Fruit fly (Drosophila melanogaster): ENCODE measurements around the gene Atg2.

The Atg2 gene

DNA sequence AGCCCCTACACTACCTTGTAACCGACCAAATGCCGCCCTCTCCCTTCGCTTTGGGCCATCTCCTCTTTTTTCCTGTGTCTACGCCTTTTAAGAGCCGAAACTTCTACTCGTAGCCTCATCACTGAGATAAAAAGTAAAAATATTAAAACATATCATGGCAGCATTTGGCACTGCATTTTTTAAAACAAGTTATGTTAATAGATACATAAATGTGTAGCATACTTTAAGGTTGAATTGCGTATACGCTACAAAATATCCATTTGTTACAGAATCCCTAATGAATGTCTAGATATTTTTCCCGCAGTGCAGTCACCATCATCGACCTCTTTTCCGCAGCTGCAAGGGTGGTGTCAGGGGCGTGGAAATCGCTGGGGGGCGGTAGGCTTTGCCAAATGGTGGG lies 48.8 kb downstream of the Atg2 start:
- peak; percentile 92 for TF ChIP-seq CG32121 (GFP tag; IDR thresholded peaks at IDR 0.05)
- peak; percentile 96 for TF ChIP-seq fd96Ca (GFP tag; IDR thresholded peaks at IDR 0.05)
- TF ChIP-seq CG8301 (tag; optimal IDR thresholded peaks at IDR 0.05): peak; percentile 97
- peak; percentile 96 for TF ChIP-seq CG9948 (tag; optimal IDR thresholded peaks at IDR 0.05)
- peak; percentile 94 for TF ChIP-seq Ets98B (GFP tag; IDR thresholded peaks at IDR 0.05)
- TF ChIP-seq Pif1B (GFP tag; optimal IDR thresholded peaks at IDR 0.05): peak; percentile 80
- TF ChIP-seq CG10348 (GFP tag; IDR thresholded peaks at IDR 0.05): peak; percentile 71
- TF ChIP-seq gl (tag; optimal IDR thresholded peaks at IDR 0.05): peak; percentile 92
- peak; percentile 90 for TF ChIP-seq CG12605 (GFP tag; IDR thresholded peaks at IDR 0.05)
- TF ChIP-seq D1 (tag; optimal IDR thresholded peaks at IDR 0.05): peak; percentile 96
- TF ChIP-seq Pif1A (GFP tag; optimal IDR thresholded peaks at IDR 0.05): peak; percentile 95
- peak; percentile 96 for TF ChIP-seq CG8159 (tag; optimal IDR thresholded peaks at IDR 0.05)
- peak; percentile 95 for TF ChIP-seq CG34367 (tag; optimal IDR thresholded peaks at IDR 0.05)
- TF ChIP-seq rn (GFP tag; IDR thresholded peaks at IDR 0.05): peak; percentile 94
- TF ChIP-seq CG13204 (GFP tag; optimal IDR thresholded peaks at IDR 0.05): peak; percentile 61
- TF ChIP-seq CG4496 (GFP tag; IDR thresholded peaks at IDR 0.05): peak; percentile 97
- peak; percentile 96 for TF ChIP-seq CG17806 (tag; optimal IDR thresholded peaks at IDR 0.05)
- no peak for TF ChIP-seq EcR (GFP tag; optimal IDR thresholded peaks at IDR 0.05)
- TF ChIP-seq CG15710 (tag; optimal IDR thresholded peaks at IDR 0.05): peak; percentile 96
- TF ChIP-seq CG14655 (GFP tag; optimal IDR thresholded peaks at IDR 0.05): peak; percentile 98
- peak; percentile 80 for TF ChIP-seq Snoo (tag; optimal IDR thresholded peaks at IDR 0.05)

DNA sequence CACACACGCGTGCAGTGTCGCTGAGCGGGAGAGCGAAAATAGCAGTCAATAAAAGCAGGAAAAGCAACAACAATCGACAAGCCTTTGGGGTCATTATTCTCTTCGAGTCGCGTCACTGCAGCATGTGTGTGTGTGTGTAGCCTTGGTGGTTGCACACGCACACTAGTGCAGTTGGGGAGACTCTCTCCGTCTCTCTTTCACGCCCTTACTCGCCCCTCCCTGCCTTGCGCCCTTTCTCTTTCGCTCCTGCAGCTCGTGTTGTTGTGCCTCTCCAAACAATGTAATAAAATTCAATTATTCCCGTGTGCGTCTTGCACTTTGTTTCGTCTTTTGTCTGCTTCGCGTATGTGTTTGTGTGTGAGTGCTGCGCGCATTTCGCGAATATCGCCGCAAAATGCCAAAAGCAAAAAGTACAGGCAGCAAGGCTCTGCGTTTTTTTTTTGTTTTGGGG lies 49.4 kb downstream of the Atg2 start:
- no peak for TF ChIP-seq CG9948 (tag; optimal IDR thresholded peaks at IDR 0.05)
- peak; percentile 98 for TF ChIP-seq EcR (GFP tag; optimal IDR thresholded peaks at IDR 0.05)
- TF ChIP-seq CG14655 (GFP tag; optimal IDR thresholded peaks at IDR 0.05): no peak
- TF ChIP-seq CG17806 (tag; optimal IDR thresholded peaks at IDR 0.05): no peak
- TF ChIP-seq Pif1A (GFP tag; optimal IDR thresholded peaks at IDR 0.05): no peak

DNA sequence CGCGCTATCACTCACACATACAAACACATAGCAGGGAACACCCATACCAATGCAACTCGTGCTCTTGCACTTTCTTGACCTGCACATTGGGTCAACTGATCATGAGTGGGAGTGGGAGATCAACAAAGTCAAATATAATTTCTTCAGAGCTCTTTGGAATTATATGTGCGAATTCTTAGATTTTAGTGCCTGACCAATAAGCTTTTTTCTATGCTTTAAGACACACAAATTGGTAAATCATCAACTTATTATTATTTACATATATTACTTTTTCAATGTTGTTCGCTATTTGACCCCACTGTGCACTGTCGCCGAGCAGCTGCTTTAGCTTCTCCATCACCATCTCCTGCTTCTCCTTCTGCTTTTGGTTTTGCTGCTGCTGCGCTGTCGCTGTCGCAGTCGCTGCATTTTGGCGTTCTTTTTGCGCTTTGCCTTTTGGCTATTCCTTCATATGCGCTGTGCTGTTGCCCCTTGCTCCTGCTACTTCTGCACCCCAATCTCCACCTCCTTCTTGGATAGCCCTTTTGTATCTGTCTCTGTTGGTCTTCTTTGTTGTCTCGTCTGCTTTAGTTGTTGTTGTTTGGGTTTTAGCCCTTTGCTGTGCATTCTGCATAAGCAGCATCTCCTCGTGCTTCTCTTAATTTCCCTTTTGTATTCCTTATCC lies 50.0 kb downstream of the Atg2 start:
- TF ChIP-seq CG8301 (tag; optimal IDR thresholded peaks at IDR 0.05) (peak; percentile 97), Pif1A (GFP tag; optimal IDR thresholded peaks at IDR 0.05) (peak; percentile 98), CG10348 (GFP tag; IDR thresholded peaks at IDR 0.05) (peak; percentile 68), CG15710 (tag; optimal IDR thresholded peaks at IDR 0.05) (peak; percentile 99), CG12605 (GFP tag; IDR thresholded peaks at IDR 0.05) (peak; percentile 93), CG8159 (tag; optimal IDR thresholded peaks at IDR 0.05) (peak; percentile 99), CG34367 (tag; optimal IDR thresholded peaks at IDR 0.05) (peak; percentile 99), rn (GFP tag; IDR thresholded peaks at IDR 0.05) (peak; percentile 90), CG9948 (tag; optimal IDR thresholded peaks at IDR 0.05) (peak; percentile 99), EcR (GFP tag; optimal IDR thresholded peaks at IDR 0.05) (peak; percentile 21), CG13204 (GFP tag; optimal IDR thresholded peaks at IDR 0.05) (peak; percentile 96), gl (tag; optimal IDR thresholded peaks at IDR 0.05) (peak; percentile 94), CG4496 (GFP tag; IDR thresholded peaks at IDR 0.05) (peak; percentile 97), Ets98B (GFP tag; IDR thresholded peaks at IDR 0.05) (peak; percentile 90), CG32121 (GFP tag; IDR thresholded peaks at IDR 0.05) (peak; percentile 87), fd96Ca (GFP tag; IDR thresholded peaks at IDR 0.05) (peak; percentile 97), CG17806 (tag; optimal IDR thresholded peaks at IDR 0.05) (peak; percentile 99), D1 (tag; optimal IDR thresholded peaks at IDR 0.05) (peak; percentile 96), Pif1B (GFP tag; optimal IDR thresholded peaks at IDR 0.05) (peak; percentile 97), Snoo (tag; optimal IDR thresholded peaks at IDR 0.05) (peak; percentile 98), CG14655 (GFP tag; optimal IDR thresholded peaks at IDR 0.05) (peak; percentile 98)

DNA sequence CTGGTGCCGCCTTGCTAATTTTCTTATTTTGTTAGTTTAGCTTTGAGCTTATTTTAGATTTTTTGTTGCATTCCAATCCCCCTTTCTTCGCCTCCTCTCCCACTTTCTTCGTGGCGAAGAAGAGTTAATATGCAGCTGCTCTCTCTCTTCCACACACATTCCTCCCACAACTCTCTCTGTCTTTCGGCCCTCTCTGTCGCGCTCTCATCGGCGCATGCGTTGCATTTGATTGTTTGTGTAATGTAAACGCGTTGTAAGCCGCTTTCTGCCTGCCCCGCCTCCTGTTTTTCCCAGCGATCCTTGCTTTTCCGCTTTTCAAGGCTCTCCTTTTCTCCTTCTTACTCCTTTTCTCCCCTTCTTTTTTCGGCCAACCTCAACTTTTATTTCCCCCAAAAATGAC lies 50.6 kb downstream of the Atg2 start:
- TF ChIP-seq CG8301 (tag; optimal IDR thresholded peaks at IDR 0.05): no peak
- TF ChIP-seq rn (GFP tag; IDR thresholded peaks at IDR 0.05): no peak
- TF ChIP-seq gl (tag; optimal IDR thresholded peaks at IDR 0.05): no peak
- no peak for TF ChIP-seq CG32121 (GFP tag; IDR thresholded peaks at IDR 0.05)
- TF ChIP-seq CG34367 (tag; optimal IDR thresholded peaks at IDR 0.05): no peak
- no peak for TF ChIP-seq D1 (tag; optimal IDR thresholded peaks at IDR 0.05)
- no peak for TF ChIP-seq Snoo (tag; optimal IDR thresholded peaks at IDR 0.05)
- TF ChIP-seq CG4496 (GFP tag; IDR thresholded peaks at IDR 0.05): no peak
- TF ChIP-seq Pif1B (GFP tag; optimal IDR thresholded peaks at IDR 0.05): no peak

DNA sequence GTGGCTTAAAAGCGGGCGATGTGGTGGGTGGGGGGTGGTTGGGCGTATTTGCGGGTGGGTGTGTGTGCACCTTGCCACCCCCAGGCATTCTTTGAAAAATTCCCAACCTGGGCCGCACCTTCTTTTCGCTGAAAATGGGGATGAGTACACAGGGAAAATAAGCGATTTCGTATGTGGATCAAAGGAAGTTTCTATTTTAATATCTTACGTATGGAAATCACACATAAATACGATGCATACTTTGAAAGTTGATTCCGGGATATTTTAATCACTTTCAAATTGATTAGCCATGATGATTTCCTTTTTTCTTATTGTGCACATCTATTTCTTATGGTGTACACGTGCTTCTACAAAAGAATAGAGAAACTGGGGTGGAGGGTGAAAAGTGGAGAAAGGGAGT lies 51.2 kb downstream of the Atg2 start:
- TF ChIP-seq Pif1B (GFP tag; optimal IDR thresholded peaks at IDR 0.05): no peak
- TF ChIP-seq CG10348 (GFP tag; IDR thresholded peaks at IDR 0.05): no peak
- TF ChIP-seq CG8159 (tag; optimal IDR thresholded peaks at IDR 0.05): peak; percentile 44
- TF ChIP-seq CG8301 (tag; optimal IDR thresholded peaks at IDR 0.05): peak; percentile 10
- peak; percentile 33 for TF ChIP-seq CG9948 (tag; optimal IDR thresholded peaks at IDR 0.05)
- no peak for TF ChIP-seq CG12605 (GFP tag; IDR thresholded peaks at IDR 0.05)
- no peak for TF ChIP-seq fd96Ca (GFP tag; IDR thresholded peaks at IDR 0.05)
- TF ChIP-seq CG4496 (GFP tag; IDR thresholded peaks at IDR 0.05): 0 out of 3 replicates have a peak, but pooled peaks have one; percentile 36
- TF ChIP-seq CG17806 (tag; optimal IDR thresholded peaks at IDR 0.05): peak; percentile 39
- peak; percentile 32 for TF ChIP-seq CG15710 (tag; optimal IDR thresholded peaks at IDR 0.05)
- peak; percentile 30 for TF ChIP-seq CG14655 (GFP tag; optimal IDR thresholded peaks at IDR 0.05)

DNA sequence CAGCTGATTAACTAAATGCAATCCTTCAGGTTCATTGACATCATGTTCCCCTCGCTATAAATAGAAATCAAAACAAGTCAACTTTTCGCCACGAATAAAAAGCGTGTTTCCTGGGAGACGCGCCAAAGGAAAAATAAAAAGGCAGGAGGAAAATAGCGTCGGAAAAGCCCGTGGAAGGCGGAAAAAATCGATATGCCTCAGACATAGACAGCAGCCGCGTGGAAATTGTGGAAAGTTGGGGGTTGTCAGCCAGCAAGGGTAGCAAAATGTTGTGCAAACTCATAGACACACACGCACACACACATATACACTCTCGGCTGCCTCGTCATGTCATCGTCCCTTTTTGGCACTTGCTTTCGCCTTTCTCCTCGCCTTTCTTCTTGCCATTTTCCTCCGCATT lies 54.0 kb downstream of the Atg2 start:
- TF ChIP-seq Pif1A (GFP tag; optimal IDR thresholded peaks at IDR 0.05) (no peak), CG15710 (tag; optimal IDR thresholded peaks at IDR 0.05) (no peak), EcR (GFP tag; optimal IDR thresholded peaks at IDR 0.05) (no peak), CG8301 (tag; optimal IDR thresholded peaks at IDR 0.05) (no peak), D1 (tag; optimal IDR thresholded peaks at IDR 0.05) (no peak), CG9948 (tag; optimal IDR thresholded peaks at IDR 0.05) (no peak), CG17806 (tag; optimal IDR thresholded peaks at IDR 0.05) (no peak), rn (GFP tag; IDR thresholded peaks at IDR 0.05) (no peak), CG13204 (GFP tag; optimal IDR thresholded peaks at IDR 0.05) (no peak), CG34367 (tag; optimal IDR thresholded peaks at IDR 0.05) (no peak), CG32121 (GFP tag; IDR thresholded peaks at IDR 0.05) (no peak), CG8159 (tag; optimal IDR thresholded peaks at IDR 0.05) (no peak), Ets98B (GFP tag; IDR thresholded peaks at IDR 0.05) (no peak), Pif1B (GFP tag; optimal IDR thresholded peaks at IDR 0.05) (no peak), CG14655 (GFP tag; optimal IDR thresholded peaks at IDR 0.05) (no peak), CG4496 (GFP tag; IDR thresholded peaks at IDR 0.05) (no peak), Snoo (tag; optimal IDR thresholded peaks at IDR 0.05) (no peak), fd96Ca (GFP tag; IDR thresholded peaks at IDR 0.05) (no peak)

Measured in whole organism, pupa.